Worm (Caenorhabditis elegans) whole organism, L1 larva: ENCODE results near the gene pqn-57.

Experiments used
- ama-1 ChIP-seq: fragments of 150-350 bp; optimal IDR thresholded peaks from 2 replicates; lab custom pipeline; 2014
- ceh-82 ChIP-seq, 3 experiments: fragments of 150-350 bp in 1 of 3; sonication (generic microtip) in 2 of 3; optimal IDR thresholded peaks; 2 replicates each; lab custom pipeline; 2014 to 2017; ENCODE audit warnings: missing biosample characterization in 3 of 3, missing genetic modification characterization in 3 of 3
- ces-1 ChIP-seq: fragments of 150-350 bp; optimal IDR thresholded peaks from 2 replicates; lab custom pipeline; 2014; ENCODE audit warnings: missing biosample characterization, missing genetic modification reagents, missing genetic modification characterization
- dpl-1 ChIP-seq, 3 experiments: fragments of 150-350 bp in 2 of 3; sonication (generic microtip) in 1 of 3; optimal IDR thresholded peaks; 2 replicates each; lab custom pipeline; 2014 to 2017; ENCODE audit warnings: missing biosample characterization in 3 of 3, missing genetic modification characterization in 3 of 3, missing genetic modification reagents in 3 of 3
- fkh-10 ChIP-seq: sonication (generic microtip); optimal IDR thresholded peaks from 2 replicates; lab custom pipeline; 2017; ENCODE audit warnings: missing biosample characterization, missing genetic modification reagents, missing genetic modification characterization
- lin-15B ChIP-seq: fragments of 150-350 bp; sonication (generic microtip); optimal IDR thresholded peaks from 3 replicates; lab custom pipeline; 2014; ENCODE audit warnings: missing biosample characterization, missing genetic modification characterization
- nhr-11 ChIP-seq: fragments of 150-350 bp; optimal IDR thresholded peaks from 2 replicates; lab custom pipeline; 2014; ENCODE audit warnings: missing biosample characterization, missing genetic modification characterization
- nhr-237 ChIP-seq: fragments of 150-350 bp; optimal IDR thresholded peaks from 2 replicates; lab custom pipeline; 2014; ENCODE audit warnings: missing biosample characterization, missing genetic modification characterization
- nhr-77 ChIP-seq: fragments of 150-350 bp; optimal IDR thresholded peaks from 2 replicates; lab custom pipeline; 2014; ENCODE audit warnings: missing biosample characterization, missing genetic modification characterization
- skn-1 ChIP-seq: fragments of 150-350 bp; optimal IDR thresholded peaks from 2 replicates; lab custom pipeline; 2014; ENCODE audit warnings: missing biosample characterization, missing genetic modification characterization
- snpc-4 ChIP-seq: fragments of 150-350 bp; optimal IDR thresholded peaks from 2 replicates; lab custom pipeline; 2014; ENCODE audit warnings: missing biosample characterization, missing genetic modification characterization
- unc-62 ChIP-seq: fragments of 150-350 bp; optimal IDR thresholded peaks from 2 replicates; lab custom pipeline; 2014; ENCODE audit warnings: missing biosample characterization, missing genetic modification reagents, missing genetic modification characterization

DNA sequence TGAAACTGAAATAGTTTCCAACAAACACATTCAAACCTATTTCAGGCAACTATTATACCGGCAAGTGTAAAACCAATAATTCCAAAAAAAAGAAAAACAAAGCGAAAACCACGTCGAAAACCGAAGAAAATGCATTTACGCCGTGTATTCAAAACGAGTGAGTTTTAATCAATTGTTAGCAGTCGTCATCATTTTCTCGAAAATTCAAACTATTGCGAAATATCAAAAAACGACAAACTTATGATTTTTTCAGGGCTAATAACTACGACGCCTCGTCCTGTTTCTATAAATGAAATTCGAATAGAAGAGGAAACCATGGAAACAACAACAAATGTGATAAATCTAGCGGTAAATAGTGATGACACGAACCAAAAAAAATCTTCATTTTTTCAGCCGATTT is 34.6 kb downstream of the pqn-57 start:
- no peak for TF ChIP-seq fkh-10 (GFP tag; lab: Kevin White, UChicago)
- no peak for TF ChIP-seq nhr-77 (tag; lab: Kevin White, UChicago)
- no peak for TF ChIP-seq ceh-82 (tag; optimal IDR thresholded peaks at IDR 0.05; lab: Kevin White, UChicago)
- no peak for TF ChIP-seq nhr-237 (tag; lab: Kevin White, UChicago)
- no peak for TF ChIP-seq snpc-4 (tag; lab: Kevin White, UChicago)
- no peak for TF ChIP-seq dpl-1 (GFP tag; optimal IDR thresholded peaks at IDR 0.05; lab: Kevin White, UChicago)
- no peak for TF ChIP-seq ama-1 (lab: Kevin White, UChicago)
- no peak for TF ChIP-seq ces-1 (GFP tag; lab: Kevin White, UChicago)
- no peak for TF ChIP-seq unc-62 (GFP tag; lab: Kevin White, UChicago)
- TF ChIP-seq skn-1 (tag; lab: Kevin White, UChicago): peak; percentile 73
- no peak for TF ChIP-seq nhr-11
- no peak for TF ChIP-seq lin-15B (tag; lab: Kevin White, UChicago)
